Worm (Caenorhabditis elegans) whole organism, L1 larva: ENCODE data around the gene C17H11.6.
A peak's percentile ranks its signal among the peaks of the same experiment; 100 is the strongest.
"Not testable (repeated sequence)": the region's sequence is repeated elsewhere in the genome, so short reads cannot be mapped to it uniquely, and the experiment has no call there.

Experiments used
- C04F5.9 ChIP-seq: sonication (generic microtip); optimal IDR thresholded peaks from 2 replicates; lab custom pipeline; 2016; ENCODE audit warnings: missing genetic modification characterization, missing compliant biosample characterization
- C16A3.4 ChIP-seq: fragments of 150-350 bp; optimal IDR thresholded peaks from 2 replicates; lab custom pipeline; 2014; ENCODE audit warnings: missing biosample characterization, missing genetic modification characterization
- aly-2 ChIP-seq: fragments of 150-350 bp; optimal IDR thresholded peaks from 2 replicates; lab custom pipeline; 2014; ENCODE audit warnings: missing biosample characterization, missing genetic modification characterization
- ceh-8 ChIP-seq: fragments of 200-800 bp; sonication (Bioruptor generic); optimal IDR thresholded peaks from 2 replicates; lab custom pipeline; 2018; ENCODE audit warnings: mild to moderate bottlenecking, missing genetic modification characterization, moderate library complexity, missing compliant biosample characterization
- ceh-82 ChIP-seq, 3 experiments: fragments of 150-350 bp in 1 of 3; sonication (generic microtip) in 2 of 3; optimal IDR thresholded peaks; 2 replicates each; lab custom pipeline; 2014 to 2017; ENCODE audit warnings: missing biosample characterization in 3 of 3, missing genetic modification characterization in 3 of 3
- dsc-1 ChIP-seq: sonication (generic microtip); optimal IDR thresholded peaks from 2 replicates; lab custom pipeline; 2016; ENCODE audit warnings: mild to moderate bottlenecking, missing genetic modification characterization, missing compliant biosample characterization
- efl-1 ChIP-seq, 4 experiments: fragments of 150-350 bp; optimal IDR thresholded peaks in 3 of 4; peaks in 1 of 4; 1 replicate in 1 of 4; 2 replicates in 3 of 4; lab custom pipeline; 2014; ENCODE audit warnings: missing biosample characterization in 2 of 4, missing genetic modification characterization in 2 of 4, missing genetic modification reagents in 2 of 4
- egl-13 ChIP-seq: sonication (generic microtip); optimal IDR thresholded peaks from 2 replicates; lab custom pipeline; 2016; ENCODE audit warnings: missing genotype, missing genetic modification reagents, missing genetic modification characterization, missing compliant biosample characterization
- elt-2 ChIP-seq: sonication (generic microtip); optimal IDR thresholded peaks from 2 replicates; lab custom pipeline; 2016; ENCODE audit warnings: missing genetic modification characterization, mild to moderate bottlenecking, inconsistent platforms, missing compliant biosample characterization, missing genetic modification reagents
- fkh-10 ChIP-seq: sonication (generic microtip); optimal IDR thresholded peaks from 2 replicates; lab custom pipeline; 2017; ENCODE audit warnings: missing biosample characterization, missing genetic modification reagents, missing genetic modification characterization
- fkh-8 ChIP-seq: sonication (generic microtip); optimal IDR thresholded peaks from 2 replicates; lab custom pipeline; 2016; ENCODE audit warnings: mild to moderate bottlenecking, missing genetic modification characterization, missing compliant biosample characterization
- hpl-2 ChIP-seq: fragments of 150-350 bp; optimal IDR thresholded peaks from 2 replicates; lab custom pipeline; 2014; ENCODE audit warnings: missing biosample characterization, missing genetic modification reagents, missing genetic modification characterization
- irx-1 ChIP-seq: sonication (generic microtip); optimal IDR thresholded peaks from 2 replicates; lab custom pipeline; 2016; ENCODE audit warnings: missing genetic modification characterization, missing compliant biosample characterization
- jun-1 ChIP-seq: fragments of 150-350 bp; optimal IDR thresholded peaks from 2 replicates; lab custom pipeline; 2014; ENCODE audit warnings: missing biosample characterization, missing genetic modification reagents, missing genetic modification characterization
- lin-13 ChIP-seq: fragments of 150-350 bp; optimal IDR thresholded peaks from 2 replicates; lab custom pipeline; 2014; ENCODE audit warnings: missing biosample characterization, missing genetic modification reagents, missing genetic modification characterization
- lin-14 ChIP-seq: fragments of 200-800 bp; sonication (Bioruptor generic); optimal IDR thresholded peaks from 2 replicates; lab custom pipeline; 2018; ENCODE audit warnings: mild to moderate bottlenecking, missing genetic modification characterization, moderate library complexity, missing compliant biosample characterization
- lin-35 ChIP-seq, 2 experiments: fragments of 150-350 bp; optimal IDR thresholded peaks; 2 replicates each; lab custom pipeline; 2014; ENCODE audit warnings: missing biosample characterization in 2 of 2, missing genetic modification characterization in 2 of 2, missing genetic modification reagents in 2 of 2
- lsy-2 ChIP-seq, 2 experiments: fragments of 150-350 bp; optimal IDR thresholded peaks; 2 replicates each; lab custom pipeline; 2014; ENCODE audit warnings: missing biosample characterization in 2 of 2, missing genetic modification characterization in 2 of 2
- mdl-1 ChIP-seq, 2 experiments: fragments of 150-350 bp; optimal IDR thresholded peaks; 2 replicates each; lab custom pipeline; 2014 to 2017; ENCODE audit warnings: missing biosample characterization in 2 of 2, missing genetic modification characterization in 2 of 2, inconsistent platforms in 1 of 2
- mep-1 ChIP-seq: fragments of 150-350 bp; optimal IDR thresholded peaks from 2 replicates; lab custom pipeline; 2014; ENCODE audit warnings: missing biosample characterization, missing genetic modification characterization
- nhr-19 ChIP-seq: fragments of 200-800 bp; sonication (Bioruptor generic); conservative IDR thresholded peaks from 2 replicates; pipeline ENCODE4 v1.3.6; 2022; ENCODE audit warnings: missing genetic modification characterization, missing compliant biosample characterization
- nhr-47 ChIP-seq: sonication (generic microtip); optimal IDR thresholded peaks from 2 replicates; lab custom pipeline; 2016; ENCODE audit warnings: mild to moderate bottlenecking, missing genetic modification characterization, moderate library complexity, missing compliant biosample characterization
- nhr-71 ChIP-seq: sonication (generic microtip); optimal IDR thresholded peaks from 2 replicates; lab custom pipeline; 2016; ENCODE audit warnings: mild to moderate bottlenecking, missing genetic modification characterization, moderate library complexity, missing compliant biosample characterization
- nhr-77 ChIP-seq: fragments of 150-350 bp; optimal IDR thresholded peaks from 2 replicates; lab custom pipeline; 2014; ENCODE audit warnings: missing biosample characterization, missing genetic modification characterization
- nhr-85 ChIP-seq: sonication (generic microtip); peaks from one replicate; lab custom pipeline; 2016; ENCODE audit warnings: missing genetic modification characterization, inconsistent platforms, missing compliant biosample characterization
- nhr-90 ChIP-seq: sonication (generic microtip); optimal IDR thresholded peaks from 2 replicates; lab custom pipeline; 2016; ENCODE audit warnings: mild to moderate bottlenecking, missing genetic modification characterization, missing compliant biosample characterization; ENCODE audit not compliant: poor library complexity
- pag-3 ChIP-seq: sonication (generic microtip); optimal IDR thresholded peaks from 2 replicates; lab custom pipeline; 2017; ENCODE audit warnings: missing genetic modification characterization, mild to moderate bottlenecking, missing compliant biosample characterization, antibody characterized with exemption, borderline replicate concordance; ENCODE audit not compliant: insufficient read depth
- pqm-1 ChIP-seq: sonication (generic microtip); optimal IDR thresholded peaks from 3 replicates; lab custom pipeline; 2017; ENCODE audit warnings: missing biosample characterization, missing genetic modification characterization
- rnt-1 ChIP-seq: sonication (generic microtip); optimal IDR thresholded peaks from 2 replicates; lab custom pipeline; 2016; ENCODE audit warnings: mild to moderate bottlenecking, missing genetic modification characterization, moderate library complexity, missing compliant biosample characterization
- skn-1 ChIP-seq: fragments of 150-350 bp; optimal IDR thresholded peaks from 2 replicates; lab custom pipeline; 2014; ENCODE audit warnings: missing biosample characterization, missing genetic modification characterization
- snu-23 ChIP-seq: sonication (generic microtip); optimal IDR thresholded peaks from 2 replicates; lab custom pipeline; 2016; ENCODE audit warnings: missing genetic modification characterization, missing compliant biosample characterization
- sox-4 ChIP-seq: sonication (generic microtip); optimal IDR thresholded peaks from 2 replicates; lab custom pipeline; 2016; ENCODE audit warnings: missing genetic modification characterization, missing compliant biosample characterization
- swsn-7 ChIP-seq: sonication (generic microtip); optimal IDR thresholded peaks from 2 replicates; lab custom pipeline; 2016; ENCODE audit warnings: missing genetic modification characterization, missing compliant biosample characterization
- tlp-1 ChIP-seq: fragments of 150-350 bp; optimal IDR thresholded peaks from 2 replicates; lab custom pipeline; 2014; ENCODE audit warnings: missing biosample characterization, missing genetic modification characterization
- unc-130 ChIP-seq: fragments of 150-350 bp; optimal IDR thresholded peaks from 2 replicates; lab custom pipeline; 2017; ENCODE audit warnings: missing biosample characterization, missing genetic modification characterization, inconsistent platforms
- unc-62 ChIP-seq: fragments of 150-350 bp; optimal IDR thresholded peaks from 2 replicates; lab custom pipeline; 2014; ENCODE audit warnings: missing biosample characterization, missing genetic modification reagents, missing genetic modification characterization
- unc-86 ChIP-seq: sonication (generic microtip); optimal IDR thresholded peaks from 2 replicates; lab custom pipeline; 2016; ENCODE audit warnings: missing genetic modification characterization, missing compliant biosample characterization
- unc-98 ChIP-seq: fragments of 200-800 bp; sonication (Bioruptor generic); IDR thresholded peaks from 2 replicates; pipeline ENCODE4 v1.3.6; 2022; ENCODE audit warnings: missing genetic modification characterization, missing compliant biosample characterization
- xbp-1 ChIP-seq: sonication (generic microtip); optimal IDR thresholded peaks from 2 replicates; lab custom pipeline; 2016; ENCODE audit warnings: missing genetic modification characterization, missing compliant biosample characterization
- zip-4 ChIP-seq: fragments of 200-800 bp; sonication (Bioruptor generic); optimal IDR thresholded peaks from 2 replicates; lab custom pipeline; 2018; ENCODE audit warnings: mild to moderate bottlenecking, missing genetic modification characterization, moderate library complexity, missing compliant biosample characterization

The C17H11.6 gene

ce11 chrX:8155447-8155877, 48.1 kb downstream of the C17H11.6 start:
- TF ChIP-seq rnt-1 (tag; lab: Kevin White, UChicago) (peak; percentile 48), lin-35 (GFP tag; optimal IDR thresholded peaks at IDR 0.05; lab: Kevin White, UChicago) (peak; percentile 6 to 48), nhr-85 (tag; lab: Kevin White, UChicago) (peak; percentile 68), snu-23 (peak; percentile 59), efl-1 (optimal IDR thresholded peaks at IDR 0.05; lab: Kevin White, UChicago) (peak in 1 of 2 experiments; percentile 18), efl-1 (GFP tag; optimal IDR thresholded peaks at IDR 0.05 in 1 of 2; lab: Kevin White, UChicago) (peak in 1 of 2 experiments; percentile 65), lsy-2 (tag; optimal IDR thresholded peaks at IDR 0.05; lab: Kevin White, UChicago) (peak in 1 of 2 experiments; percentile 46), mdl-1 (tag; optimal IDR thresholded peaks at IDR 0.05; lab: Kevin White, UChicago) (peak in 1 of 2 experiments; percentile 70), xbp-1 (tag; lab: Kevin White, UChicago) (peak; percentile 22), unc-130 (tag; lab: Kevin White, UChicago) (peak; percentile 1), mep-1 (tag; lab: Kevin White, UChicago) (peak; percentile 8), nhr-77 (peak; percentile 20), irx-1 (tag; lab: Kevin White, UChicago) (peak; percentile 2), jun-1 (tag; lab: Kevin White, UChicago) (peak; percentile 16), lin-14 (GFP tag; lab: Kevin White, UChicago) (peak; percentile 2), C16A3.4 (tag; lab: Kevin White, UChicago) (peak; percentile 43), lin-13 (GFP tag; lab: Kevin White, UChicago) (peak; percentile 7), ceh-82 (tag; optimal IDR thresholded peaks at IDR 0.05; lab: Kevin White, UChicago) (peak in 1 of 3 experiments; percentile 46)
- TF ChIP-seq, all 84 proteins: peak for 17; not testable (repeated sequence) for 67

ce11 chrX:8154374-8154836, 49.2 kb downstream of the C17H11.6 start:
- TF ChIP-seq rnt-1 (tag; lab: Kevin White, UChicago): peak; percentile 19
- TF ChIP-seq nhr-90 (tag; lab: Kevin White, UChicago): peak; percentile 10
- TF ChIP-seq nhr-47: peak; percentile 29
- peak; percentile 25 for TF ChIP-seq nhr-71
- TF ChIP-seq swsn-7 (tag; lab: Kevin White, UChicago): peak; percentile 12
- TF ChIP-seq efl-1 (optimal IDR thresholded peaks at IDR 0.05; lab: Kevin White, UChicago): not testable (repeated sequence)
- peak in 1 of 2 experiments; percentile 54 for TF ChIP-seq efl-1 (GFP tag; optimal IDR thresholded peaks at IDR 0.05 in 1 of 2; lab: Kevin White, UChicago)
- peak in 1 of 2 experiments; percentile 29 for TF ChIP-seq lin-35 (GFP tag; optimal IDR thresholded peaks at IDR 0.05; lab: Kevin White, UChicago)
- TF ChIP-seq mdl-1 (tag; optimal IDR thresholded peaks at IDR 0.05; lab: Kevin White, UChicago): peak in 1 of 2 experiments; percentile 4
- peak; percentile 47 for TF ChIP-seq snu-23

- TF ChIP-seq nhr-47 (peak; percentile 39), swsn-7 (tag; lab: Kevin White, UChicago) (peak; percentile 4), nhr-90 (tag; lab: Kevin White, UChicago) (no peak), unc-62 (no peak), unc-98 (GFP tag; lab: Robert Waterston, UW) (no peak), egl-13 (tag; lab: Kevin White, UChicago) (no peak), zip-4 (GFP tag; lab: Kevin White, UChicago) (no peak), aly-2 (no peak), fkh-10 (GFP tag; lab: Kevin White, UChicago) (no peak), nhr-71 (no peak), nhr-19 (GFP tag; lab: Robert Waterston, UW) (no peak), ceh-8 (GFP tag; lab: Kevin White, UChicago) (peak; percentile 16), dsc-1 (tag; lab: Kevin White, UChicago) (peak; percentile 50), hpl-2 (GFP tag; lab: Kevin White, UChicago) (no peak), skn-1 (tag; lab: Kevin White, UChicago) (no peak), fkh-8 (tag; lab: Kevin White, UChicago) (peak; percentile 84), sox-4 (tag; lab: Kevin White, UChicago) (peak; percentile 64), elt-2 (tag; lab: Kevin White, UChicago) (no peak), pag-3 (no peak), C04F5.9 (tag; lab: Kevin White, UChicago) (no peak), pqm-1 (tag; lab: Kevin White, UChicago) (no peak), unc-86 (tag; lab: Kevin White, UChicago) (no peak), tlp-1 (no peak)
Observed at ce11 chrX:8151409-8151808, 52.2 kb downstream of the C17H11.6 start.
